Worm (Caenorhabditis elegans): ENCODE measurements around the gene F58H1.7.

ce11 chrV:11933196-11934028 lies 31.2 kb downstream of the F58H1.7 start, which contains the start of the genes aman-2 and F58H1.3:
- TF ChIP-seq fos-1 (tag; optimal IDR thresholded peaks at IDR 0.05) = no peak
- no peak for TF ChIP-seq snpc-4 (tag; optimal IDR thresholded peaks at IDR 0.05)
